Worm (Caenorhabditis elegans) whole organism, L3 larva: Measurements from ENCODE around the gene Y11D7A.3.

Experiments
- ceh-16 ChIP-seq: sonication (generic microtip); optimal IDR thresholded peaks from 2 replicates; lab custom pipeline; 2017; ENCODE audit warnings: missing biosample characterization, missing genetic modification characterization
- elt-2 ChIP-seq: sonication (generic microtip); optimal IDR thresholded peaks from 2 replicates; lab custom pipeline; 2016; ENCODE audit warnings: missing genetic modification reagents, mild to moderate bottlenecking, missing genetic modification characterization, missing compliant biosample characterization
- elt-3 ChIP-seq, 3 experiments: fragments of 150-350 bp in 1 of 3; sonication (generic microtip) in 2 of 3; optimal IDR thresholded peaks; 2 replicates in 2 of 3; 4 replicates in 1 of 3; lab custom pipeline; 2014 to 2017; ENCODE audit warnings: missing biosample characterization in 3 of 3, missing genetic modification characterization in 3 of 3
- fkh-10 ChIP-seq: sonication (generic microtip); optimal IDR thresholded peaks from 2 replicates; lab custom pipeline; 2017; ENCODE audit warnings: missing biosample characterization, missing genetic modification reagents, missing genetic modification characterization
- nhr-76 ChIP-seq: fragments of 150-350 bp; sonication (generic microtip); optimal IDR thresholded peaks from 5 replicates; lab custom pipeline; 2014; ENCODE audit warnings: missing biosample characterization, missing genetic modification characterization
- unc-62 ChIP-seq: fragments of 150-350 bp; sonication (generic microtip); optimal IDR thresholded peaks from 4 replicates; lab custom pipeline; 2014; ENCODE audit warnings: missing biosample characterization, missing genetic modification reagents, missing genetic modification characterization

ce11 chrIV:9184547-9184946 lies 48.3 kb upstream of the Y11D7A.3 start, which contains the start of gene C07C7.1:
- TF ChIP-seq nhr-76 (tag; lab: Kevin White, UChicago): no peak
- TF ChIP-seq ceh-16 (tag; lab: Kevin White, UChicago): no peak
- TF ChIP-seq elt-2 (tag; lab: Kevin White, UChicago): no peak
- TF ChIP-seq unc-62 (GFP tag; lab: Kevin White, UChicago): no peak
- no peak for TF ChIP-seq elt-3 (tag; optimal IDR thresholded peaks at IDR 0.05; lab: Kevin White, UChicago)
- TF ChIP-seq fkh-10 (GFP tag; lab: Kevin White, UChicago): no peak
